Fruit fly (Drosophila melanogaster) whole organism: ENCODE measurements around the gene CG15404.
"Not testable (repeated sequence)": the region's sequence is repeated elsewhere in the genome, so short reads cannot be mapped to it uniquely, and the experiment has no call there.

ENCODE experiments used
- CG8478 ChIP-seq: fragments of >200 bp; optimal IDR thresholded peaks from 2 replicates; lab custom pipeline; 2018; ENCODE audit warnings: inconsistent platforms
- Dll ChIP-seq: fragments of >200 bp; optimal IDR thresholded peaks from 2 replicates; lab custom pipeline; 2017
- EcR ChIP-seq, 2 experiments: fragments of >200 bp; optimal IDR thresholded peaks; 2 replicates each; lab custom pipeline; 2017; ENCODE audit warnings: missing biosample characterization in 2 of 2, missing genetic modification characterization in 2 of 2, missing genetic modification reagents in 2 of 2
- pan ChIP-seq: fragments of >200 bp; optimal IDR thresholded peaks from 2 replicates; lab custom pipeline; 2017
- psq ChIP-seq: fragments of >200 bp; optimal IDR thresholded peaks from 2 replicates; lab custom pipeline; 2017
- usp ChIP-seq: fragments of >200 bp; optimal IDR thresholded peaks from 2 replicates; lab custom pipeline; 2017; ENCODE audit warnings: missing biosample characterization, missing genetic modification characterization, mixed read lengths

The CG15404 gene

DNA sequence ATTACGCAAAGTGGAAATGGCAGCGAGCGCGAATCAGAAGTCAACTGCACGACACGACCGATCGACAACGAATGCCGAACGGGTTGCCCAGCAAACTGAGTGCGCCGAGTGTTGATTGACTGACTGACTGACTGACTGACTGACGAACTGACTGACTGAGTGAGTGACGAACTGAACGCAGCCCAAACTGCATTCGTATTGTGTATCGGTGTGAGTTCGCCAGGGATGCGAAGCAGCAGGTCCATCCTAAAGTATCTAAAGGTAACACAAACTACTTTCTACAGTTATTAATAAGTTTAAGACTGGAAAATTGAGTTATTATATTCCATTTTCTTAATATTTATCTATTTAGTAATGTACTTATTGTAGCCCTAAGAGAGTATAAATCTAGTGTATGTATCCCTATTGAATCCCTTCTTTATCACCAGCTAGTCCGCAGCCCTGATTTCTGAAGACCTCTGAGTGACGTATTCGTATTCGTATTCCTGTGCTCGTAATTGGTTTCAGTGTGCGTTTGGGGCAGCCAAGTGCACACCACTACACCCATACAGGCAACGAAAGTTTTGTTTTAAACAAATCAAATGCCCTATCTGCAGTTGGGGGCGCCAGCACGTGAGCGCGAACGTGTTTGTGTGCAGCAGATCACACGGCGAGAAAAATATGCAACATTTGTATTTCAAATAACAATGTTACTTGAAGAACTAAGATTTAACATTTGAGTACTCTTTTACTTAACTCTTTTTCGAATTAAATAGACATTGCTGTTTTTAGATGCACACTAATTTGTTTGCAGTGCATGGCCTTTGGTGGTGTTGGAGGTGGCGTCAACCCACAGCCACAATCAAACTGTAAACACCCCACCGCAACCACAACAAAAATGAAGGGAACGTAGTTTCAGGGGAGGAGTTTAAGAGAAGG is 20.8 kb upstream of the CG15404 start:
- TF ChIP-seq EcR (GFP tag; optimal IDR thresholded peaks at IDR 0.05; lab: Kevin White, UChicago): no peak
- TF ChIP-seq usp: no peak
- no peak for TF ChIP-seq Dll (lab: Kevin White, UChicago)

DNA sequence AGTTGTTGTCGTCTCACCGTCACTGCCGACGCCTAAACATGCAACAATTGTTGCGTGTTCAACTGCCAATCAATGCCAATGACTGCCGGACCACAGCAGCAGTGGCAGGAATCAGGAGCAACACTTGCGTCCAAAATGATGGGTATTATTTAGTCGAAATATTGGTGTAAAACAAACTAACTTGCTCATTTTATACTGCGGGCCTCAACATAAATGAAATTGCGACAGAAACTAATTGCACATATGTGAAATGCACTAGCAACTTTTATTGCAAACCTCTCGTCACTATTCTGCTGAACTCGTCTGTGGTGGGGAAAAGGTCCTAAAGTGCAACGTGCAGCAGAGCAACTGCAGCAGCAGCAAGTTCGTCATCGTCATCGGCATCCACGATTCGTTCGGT is 19.0 kb upstream of the CG15404 start:
- TF ChIP-seq psq (lab: Kevin White, UChicago) (no peak), Dll (lab: Kevin White, UChicago) (no peak), pan (lab: Kevin White, UChicago) (no peak), EcR (GFP tag; optimal IDR thresholded peaks at IDR 0.05; lab: Kevin White, UChicago) (no peak), CG8478 (lab: Kevin White, UChicago) (no peak), usp (no peak)

DNA sequence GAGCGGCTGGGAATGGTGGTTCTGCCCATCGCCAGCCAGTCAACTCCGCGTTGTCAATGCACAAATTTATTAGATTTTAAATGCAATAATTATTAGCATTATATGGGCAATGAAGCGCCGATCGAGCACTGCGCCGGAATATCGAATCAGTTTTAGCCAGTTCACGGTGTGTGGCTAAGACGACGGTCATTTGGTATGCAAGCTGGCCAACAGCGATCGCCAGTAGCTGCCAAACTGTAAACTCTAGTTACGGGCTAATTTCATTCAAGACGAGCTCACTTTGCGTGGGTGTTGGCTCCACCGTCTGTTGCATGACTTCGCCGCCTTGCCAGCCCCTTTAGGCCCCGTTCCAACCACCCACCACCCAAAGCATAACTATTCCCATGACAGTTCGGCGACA is 18.0 kb upstream of the CG15404 start:
- TF ChIP-seq pan (lab: Kevin White, UChicago): no peak
- no peak for TF ChIP-seq psq (lab: Kevin White, UChicago)
- TF ChIP-seq CG8478 (lab: Kevin White, UChicago): no peak
- no peak for TF ChIP-seq Dll (lab: Kevin White, UChicago)
- no peak for TF ChIP-seq usp

dm6 chr2L:3158260-3159072 is 15.3 kb upstream of the CG15404 start:
- TF ChIP-seq CG8478 (lab: Kevin White, UChicago): no peak
- no peak for TF ChIP-seq usp
- no peak for TF ChIP-seq EcR (GFP tag; optimal IDR thresholded peaks at IDR 0.05; lab: Kevin White, UChicago)
- no peak for TF ChIP-seq Dll (lab: Kevin White, UChicago)
- TF ChIP-seq pan (lab: Kevin White, UChicago): no peak
- TF ChIP-seq psq (lab: Kevin White, UChicago): no peak

- TF ChIP-seq usp (no peak), EcR (GFP tag; optimal IDR thresholded peaks at IDR 0.05; lab: Kevin White, UChicago) (no peak), pan (lab: Kevin White, UChicago) (no peak), psq (lab: Kevin White, UChicago) (no peak)
Observed at dm6 chr2L:3159144-3160000, 14.4 kb upstream of the CG15404 start, which contains the start of the genes Mad and gkt. Gene Mad (minus strand): TSS chr2L:3159643. Gene gkt (plus strand): TSS chr2L:3159950.

DNA sequence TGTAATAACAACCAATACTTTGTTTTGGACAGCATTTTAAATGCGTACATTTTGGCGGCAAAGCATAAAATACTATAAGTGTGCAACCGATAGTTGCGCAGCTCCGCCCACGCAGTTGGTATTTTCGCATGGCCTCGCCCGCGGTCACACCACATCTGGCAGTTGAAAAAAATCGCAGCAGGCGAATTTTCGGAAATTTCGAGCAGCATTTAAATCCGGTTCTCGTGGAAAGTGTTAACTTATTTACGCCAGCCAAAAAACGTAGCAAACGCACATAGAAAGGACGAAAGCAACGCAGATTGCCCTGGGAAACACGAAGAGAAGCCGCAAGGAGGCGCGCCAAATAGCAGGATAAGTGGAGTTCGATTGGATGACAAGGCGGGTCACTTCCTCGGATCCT is 10.3 kb upstream of the CG15404 start, which contains the start of gene Hydr2:
TSS of gene Hydr2 (plus strand) at position 156 of the 400 bp plus-strand sequence.
- not testable (repeated sequence) for TF ChIP-seq usp; pan (lab: Kevin White, UChicago); Dll (lab: Kevin White, UChicago)

DNA sequence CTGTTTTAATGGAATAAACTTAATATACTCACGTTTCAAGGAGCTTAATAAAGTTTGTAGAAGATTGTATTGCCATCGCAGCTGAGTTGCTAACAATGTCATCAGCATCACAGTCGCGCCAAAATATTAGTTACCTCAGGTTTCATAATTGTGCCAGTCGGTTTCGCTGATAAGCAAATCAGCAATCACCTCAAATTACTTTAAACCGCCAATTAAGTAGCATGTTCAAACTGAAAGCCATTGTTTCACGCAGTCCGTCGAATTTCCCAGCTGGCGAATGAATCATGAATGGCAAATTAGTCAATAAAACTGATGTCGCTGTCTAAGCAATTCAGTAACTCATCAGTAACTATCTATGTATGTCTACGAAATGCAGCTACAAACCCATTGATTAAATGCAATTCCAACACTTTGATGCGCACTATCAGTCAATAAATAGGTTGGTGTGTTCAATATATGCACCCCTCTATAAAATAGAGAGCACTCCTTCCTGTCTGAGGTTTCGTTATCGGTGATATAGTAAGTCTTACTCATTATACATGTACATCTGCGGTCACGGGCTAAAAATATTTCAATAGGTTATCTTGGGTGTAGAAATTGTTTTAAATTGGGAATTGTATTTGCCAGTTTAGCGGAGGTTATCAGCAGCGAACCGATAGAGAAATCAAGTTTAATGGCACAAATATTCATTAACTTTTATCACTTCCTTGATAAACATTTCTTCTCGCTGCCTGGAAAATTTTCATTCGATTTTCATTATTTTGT is 9.3 kb upstream of the CG15404 start:
- TF ChIP-seq pan (lab: Kevin White, UChicago) (no peak), psq (lab: Kevin White, UChicago) (no peak), CG8478 (lab: Kevin White, UChicago) (no peak), usp (no peak), Dll (lab: Kevin White, UChicago) (no peak), EcR (GFP tag; optimal IDR thresholded peaks at IDR 0.05; lab: Kevin White, UChicago) (no peak)

DNA sequence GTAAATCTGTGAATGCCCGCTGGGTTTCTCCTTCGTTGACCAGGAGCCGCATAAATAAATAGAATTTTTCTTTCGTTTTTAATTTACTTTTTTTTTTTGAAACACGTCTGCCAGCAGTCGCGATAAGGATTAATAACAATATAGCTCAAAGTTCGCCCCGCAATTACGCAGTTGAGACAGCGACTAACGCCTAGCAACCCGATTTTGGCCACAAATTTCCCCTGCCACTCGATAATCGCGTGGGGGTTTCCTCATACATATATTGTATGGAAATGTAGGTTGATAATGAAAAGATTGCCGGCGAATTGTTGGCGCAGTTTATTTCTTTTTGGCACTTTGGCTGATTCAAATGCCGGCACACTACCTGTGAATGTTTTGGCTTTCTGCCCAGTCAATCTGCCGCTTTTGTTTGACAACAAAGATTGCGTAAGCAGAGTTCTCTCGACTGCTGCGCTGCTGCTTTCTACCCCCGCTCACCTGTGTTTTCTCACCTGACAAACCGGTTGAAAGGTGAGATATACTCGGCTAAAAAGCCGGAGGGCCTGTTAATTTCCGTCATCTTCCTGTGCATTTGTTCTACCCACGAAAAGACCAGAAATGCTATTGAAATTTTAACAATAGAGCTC is 8.6 kb upstream of the CG15404 start:
- TF ChIP-seq pan (lab: Kevin White, UChicago) (no peak), Dll (lab: Kevin White, UChicago) (no peak), EcR (GFP tag; optimal IDR thresholded peaks at IDR 0.05; lab: Kevin White, UChicago) (no peak), CG8478 (lab: Kevin White, UChicago) (no peak), usp (no peak), psq (lab: Kevin White, UChicago) (no peak)

- no peak for TF ChIP-seq Dll (lab: Kevin White, UChicago)
- TF ChIP-seq pan (lab: Kevin White, UChicago): no peak
- TF ChIP-seq psq (lab: Kevin White, UChicago): no peak
- TF ChIP-seq EcR (GFP tag; optimal IDR thresholded peaks at IDR 0.05; lab: Kevin White, UChicago): no peak
- no peak for TF ChIP-seq CG8478 (lab: Kevin White, UChicago)
- TF ChIP-seq usp: no peak
Observed at dm6 chr2L:3166710-3167109, 7.1 kb upstream of the CG15404 start.

DNA sequence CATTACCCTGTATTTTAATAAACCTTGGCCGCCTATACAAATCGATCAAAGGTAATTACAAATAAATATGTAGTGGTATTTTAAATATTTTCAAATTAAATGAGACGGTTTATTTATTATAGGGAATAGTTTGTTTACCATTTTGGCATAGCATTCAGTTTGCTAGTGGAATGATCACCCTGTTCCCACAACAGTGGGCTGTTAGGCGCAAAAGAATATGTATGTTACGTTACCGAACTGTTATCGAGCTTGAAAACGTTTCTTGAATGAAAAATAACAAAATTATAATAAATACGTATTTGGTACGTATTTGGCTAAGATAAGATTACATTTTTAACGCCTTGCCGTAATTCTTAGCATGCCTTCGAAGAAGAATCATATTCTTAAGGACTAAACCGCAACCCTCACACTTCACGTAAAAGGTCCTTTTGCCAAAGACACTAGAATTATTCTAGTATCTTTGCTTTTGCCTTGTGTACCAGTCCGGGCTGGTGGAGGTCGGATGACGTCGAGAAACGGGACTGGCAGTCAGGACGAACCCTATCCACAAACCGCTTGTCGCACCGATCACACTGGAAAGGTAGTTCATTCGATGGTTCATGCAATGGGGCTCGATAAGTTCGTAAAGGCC is 2.7 kb upstream of the CG15404 start, which contains the start of gene CG44002:
TSS of gene CG44002 (minus strand) at position 144 of the 631 bp plus-strand sequence.
- no peak for TF ChIP-seq pan (lab: Kevin White, UChicago)
- TF ChIP-seq psq (lab: Kevin White, UChicago): no peak
- TF ChIP-seq EcR (GFP tag; optimal IDR thresholded peaks at IDR 0.05; lab: Kevin White, UChicago): no peak
- no peak for TF ChIP-seq usp
- no peak for TF ChIP-seq Dll (lab: Kevin White, UChicago)
- no peak for TF ChIP-seq CG8478 (lab: Kevin White, UChicago)
